Worm (Caenorhabditis elegans): Measurements from ENCODE around the gene nlp-76.

nlp-76 gene

DNA sequence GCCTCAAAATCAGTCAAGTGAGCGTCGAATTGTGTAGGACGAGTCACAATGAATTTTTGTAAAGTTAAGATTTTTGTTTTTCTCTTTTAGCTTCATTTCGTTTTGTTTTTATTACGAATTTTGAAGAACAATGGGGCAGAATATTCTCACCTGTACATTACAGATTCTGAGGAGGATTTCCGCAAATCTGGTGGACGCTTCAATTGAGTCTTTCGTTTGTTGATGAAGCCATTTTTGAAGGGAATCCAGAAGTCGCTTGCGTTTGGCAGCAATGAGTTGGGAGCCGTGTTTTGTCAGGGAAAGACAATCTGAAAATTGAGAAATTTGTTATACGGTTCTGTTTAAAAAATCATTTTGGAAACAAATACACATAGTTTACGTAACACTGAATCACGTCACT, 740 bp upstream of the nlp-76 start:
- TF ChIP-seq ama-1 (optimal IDR thresholded peaks at IDR 0.05): peak; percentile 98
- no peak for TF ChIP-seq nfya-1 (tag; optimal IDR thresholded peaks at IDR 0.05; ENCODE audit: insufficient read depth)
- no peak for TF ChIP-seq fkh-10 (GFP tag; optimal IDR thresholded peaks at IDR 0.05)
- TF ChIP-seq nhr-11 (tag; optimal IDR thresholded peaks at IDR 0.05): no peak

- TF ChIP-seq lin-15B (tag; optimal IDR thresholded peaks at IDR 0.05) (no peak), zag-1 (tag; optimal IDR thresholded peaks at IDR 0.05) (no peak), nhr-43 (tag; optimal IDR thresholded peaks at IDR 0.05; ENCODE audit: poor library complexity, severe bottlenecking) (peak; percentile 4)
These were observed 589 bp downstream of the nlp-76 start for ce11 chrX:12663114-12663513.

DNA sequence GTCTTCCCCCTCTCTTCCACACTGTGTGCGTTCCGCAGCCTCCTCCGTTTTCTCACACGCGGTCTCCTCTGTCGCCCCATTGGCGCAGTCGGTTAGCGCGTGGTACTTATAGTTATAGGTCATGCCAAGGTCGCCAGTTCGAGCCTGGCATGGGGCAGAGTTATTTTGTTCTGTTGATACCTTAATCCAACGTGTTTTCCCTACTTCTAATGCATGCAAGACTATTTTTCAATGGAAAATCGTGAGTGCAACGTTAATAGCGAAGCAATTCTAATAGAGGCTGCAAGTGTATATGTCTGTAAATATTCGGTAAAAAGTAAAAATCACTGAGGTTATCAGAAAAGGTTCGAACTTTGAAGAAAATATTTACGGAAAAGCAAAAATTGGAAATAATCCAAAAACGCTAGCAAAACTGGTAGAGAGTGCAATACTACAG, 2.6 kb downstream of the nlp-76 start:
- TF ChIP-seq lin-39 (tag; optimal IDR thresholded peaks at IDR 0.05) (peak; percentile 86), nhr-77 (tag; optimal IDR thresholded peaks at IDR 0.05) (peak; percentile 58), daf-12 (tag; optimal IDR thresholded peaks at IDR 0.05) (no peak), elt-2 (tag; optimal IDR thresholded peaks at IDR 0.05) (peak; percentile 56), nfya-1 (tag; optimal IDR thresholded peaks at IDR 0.05; ENCODE audit: insufficient read depth) (peak; percentile 60), hmg-11 (tag; optimal IDR thresholded peaks at IDR 0.05) (peak; percentile 84), tbx-2 (tag; optimal IDR thresholded peaks at IDR 0.05) (peak; percentile 60), nhr-28 (tag; optimal IDR thresholded peaks at IDR 0.05) (no peak), elt-3 (tag; optimal IDR thresholded peaks at IDR 0.05) (peak in 1 of 3 experiments; percentile 3), unc-62 (GFP tag; optimal IDR thresholded peaks at IDR 0.05) (no peak), nhr-11 (tag; optimal IDR thresholded peaks at IDR 0.05) (no peak), pha-4 (tag; optimal IDR thresholded peaks at IDR 0.05) (peak; percentile 14), nhr-23 (tag; optimal IDR thresholded peaks at IDR 0.05) (peak; percentile 46), nhr-25 (tag; optimal IDR thresholded peaks at IDR 0.05) (peak; percentile 66), lsy-12 (tag; optimal IDR thresholded peaks at IDR 0.05) (peak; percentile 95), mdl-1 (tag; optimal IDR thresholded peaks at IDR 0.05) (no peak), ama-1 (optimal IDR thresholded peaks at IDR 0.05) (no peak), nhr-43 (tag; optimal IDR thresholded peaks at IDR 0.05; ENCODE audit: poor library complexity, severe bottlenecking) (peak; percentile 48)

DNA sequence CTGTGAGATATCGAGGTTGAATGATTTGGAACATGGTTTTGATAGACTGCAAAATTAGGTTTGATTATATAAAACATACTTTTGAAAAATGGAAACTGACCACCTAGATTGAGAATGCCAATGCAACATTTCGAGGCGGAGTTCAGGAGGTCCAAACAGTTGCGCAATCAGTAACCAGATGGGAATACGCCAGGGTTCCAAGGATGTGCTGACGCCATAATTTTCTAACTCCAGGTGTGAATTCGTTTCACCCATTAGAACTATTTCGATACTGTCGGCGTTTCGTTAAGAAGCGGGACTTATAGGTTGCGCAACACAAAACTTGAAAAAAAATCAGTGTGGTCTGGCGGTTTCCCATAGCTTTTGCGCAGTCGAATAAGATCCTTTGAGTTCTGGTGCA, 3.9 kb downstream of the nlp-76 start, which contains the start of gene C02B4.3:
TSS of gene C02B4.3 (minus strand) at position 34 of the 400 bp plus-strand sequence.
- TF ChIP-seq fos-1 (tag; optimal IDR thresholded peaks at IDR 0.05) (no peak), elt-3 (tag; optimal IDR thresholded peaks at IDR 0.05) (no peak), ztf-4 (tag; optimal IDR thresholded peaks at IDR 0.05) (no peak)

- TF ChIP-seq hmg-11 (tag; optimal IDR thresholded peaks at IDR 0.05) (peak; percentile 88), lsy-12 (tag; optimal IDR thresholded peaks at IDR 0.05) (no peak), nhr-67 (tag; optimal IDR thresholded peaks at IDR 0.05) (no peak), eor-1 (tag; optimal IDR thresholded peaks at IDR 0.05) (no peak), egl-27 (tag; optimal IDR thresholded peaks at IDR 0.05) (no peak), sea-2 (GFP tag; optimal IDR thresholded peaks at IDR 0.05) (no peak), lin-15B (tag; optimal IDR thresholded peaks at IDR 0.05) (peak; percentile 4), nhr-25 (tag; optimal IDR thresholded peaks at IDR 0.05) (no peak), elt-2 (tag; optimal IDR thresholded peaks at IDR 0.05) (peak; percentile 33), nhr-237 (tag; optimal IDR thresholded peaks at IDR 0.05) (no peak), ceh-28 (tag; optimal IDR thresholded peaks at IDR 0.05) (no peak), nhr-77 (tag; optimal IDR thresholded peaks at IDR 0.05) (no peak), fos-1 (tag; optimal IDR thresholded peaks at IDR 0.05) (peak; percentile 22), ZK546.5 (tag; optimal IDR thresholded peaks at IDR 0.05) (no peak), fkh-2 (tag; optimal IDR thresholded peaks at IDR 0.05) (no peak), nhr-11 (tag; optimal IDR thresholded peaks at IDR 0.05) (no peak), ceh-16 (tag; optimal IDR thresholded peaks at IDR 0.05) (no peak), skn-1 (tag; optimal IDR thresholded peaks at IDR 0.05) (no peak), mml-1 (tag; optimal IDR thresholded peaks at IDR 0.05) (no peak), jun-1 (tag; optimal IDR thresholded peaks at IDR 0.05) (no peak), aly-2 (tag; optimal IDR thresholded peaks at IDR 0.05) (no peak), elt-3 (tag; optimal IDR thresholded peaks at IDR 0.05) (no peak), nhr-43 (tag; optimal IDR thresholded peaks at IDR 0.05; ENCODE audit: poor library complexity, severe bottlenecking) (peak; percentile 28), ceh-9 (tag; optimal IDR thresholded peaks at IDR 0.05) (no peak), egl-5 (tag; optimal IDR thresholded peaks at IDR 0.05) (no peak), pqm-1 (tag; optimal IDR thresholded peaks at IDR 0.05) (no peak), snpc-4 (tag; optimal IDR thresholded peaks at IDR 0.05) (peak; percentile 27), nhr-28 (tag; optimal IDR thresholded peaks at IDR 0.05) (no peak), fkh-10 (GFP tag; optimal IDR thresholded peaks at IDR 0.05) (peak; percentile 15), ceh-82 (tag; optimal IDR thresholded peaks at IDR 0.05) (peak; percentile 12), mdl-1 (tag; optimal IDR thresholded peaks at IDR 0.05) (no peak), zag-1 (tag; optimal IDR thresholded peaks at IDR 0.05) (no peak), ztf-4 (tag; optimal IDR thresholded peaks at IDR 0.05) (no peak), tbx-2 (tag; optimal IDR thresholded peaks at IDR 0.05) (peak; percentile 63), ama-1 (optimal IDR thresholded peaks at IDR 0.05) (peak; percentile 36), nfya-1 (tag; optimal IDR thresholded peaks at IDR 0.05; ENCODE audit: insufficient read depth) (peak; percentile 81)
These were observed 7.2 kb downstream of the nlp-76 start for ce11 chrX:12656420-12657033.

Data from whole organism, L3 larva.